Fruit fly (Drosophila melanogaster): ENCODE measurements around the gene CG31974.

DNA sequence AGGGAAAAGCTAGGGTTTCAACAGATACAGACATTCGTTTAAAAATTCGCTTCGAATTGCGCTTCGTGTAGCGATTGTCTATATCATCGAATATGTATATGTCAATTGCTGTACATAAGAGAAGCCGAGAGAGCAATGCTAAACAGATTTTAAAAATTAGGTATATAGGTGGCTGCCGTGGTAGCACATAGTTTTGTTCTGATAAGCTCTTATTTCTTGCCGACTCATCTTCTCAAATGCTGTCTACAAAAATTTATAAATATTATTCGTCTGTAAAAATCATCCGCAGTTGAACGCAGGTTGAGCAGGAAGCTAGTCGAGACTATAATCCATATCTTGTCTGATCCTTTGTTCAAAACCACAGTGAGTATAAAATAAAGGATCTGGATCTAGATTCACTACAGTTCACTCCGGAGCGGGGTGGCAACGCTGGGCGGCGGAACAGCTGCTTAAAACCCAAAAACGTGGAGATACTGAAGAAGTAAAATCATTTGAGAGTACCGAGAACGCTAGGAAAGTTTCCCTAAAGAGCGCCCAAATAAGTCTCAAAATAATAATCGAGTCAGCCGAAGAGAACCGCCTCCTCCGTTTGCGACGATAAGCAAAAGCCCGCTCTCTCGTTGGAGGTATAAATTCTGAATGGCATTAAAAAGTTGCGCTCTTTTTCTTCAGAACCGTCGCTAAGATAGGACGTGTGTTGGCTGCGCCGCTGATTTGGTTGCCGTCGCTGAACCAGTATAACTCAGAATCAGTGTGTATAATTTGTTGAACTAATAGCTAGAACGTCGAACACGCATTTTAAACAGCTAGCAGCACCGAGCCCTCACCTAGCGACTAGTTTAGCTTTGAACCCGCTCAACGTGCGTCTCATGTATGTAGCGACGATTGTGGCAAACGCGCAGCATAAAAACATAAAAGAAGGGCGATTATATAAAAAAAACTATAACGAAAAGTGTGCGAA lies 35.1 kb downstream of the CG31974 start:
- peak; percentile 74 to 84 for TF ChIP-seq cnc (optimal IDR thresholded peaks at IDR 0.05)
- no peak for TF ChIP-seq CG7101 (tag; optimal IDR thresholded peaks at IDR 0.05)
- TF ChIP-seq cic (GFP tag; optimal IDR thresholded peaks at IDR 0.05), result peak; percentile 17
- TF ChIP-seq CG12768 (GFP tag; optimal IDR thresholded peaks at IDR 0.05), result peak; percentile 33
- TF ChIP-seq toe (GFP tag; optimal IDR thresholded peaks at IDR 0.05), result no peak
- no peak for TF ChIP-seq Hr96 (GFP tag; optimal IDR thresholded peaks at IDR 0.05)
